Worm (Caenorhabditis elegans) whole organism, dauer: ENCODE results near the gene F21C10.4.

Source experiments
- unc-62 ChIP-seq: sonication (generic microtip); optimal IDR thresholded peaks from 2 replicates; lab custom pipeline; 2017; ENCODE audit warnings: missing biosample characterization, missing genetic modification reagents, missing genetic modification characterization

Gene F21C10.4

ce11 chrV:9168089-9168488 is 41.7 kb downstream of the F21C10.4 start, which contains the start of gene B0222.11:
B0222.11 (minus strand) TSS chrV:9168189.
- TF ChIP-seq unc-62: no peak

ce11 chrV:9172989-9173388 is 46.6 kb downstream of the F21C10.4 start, which contains the start of gene gad-3:
gad-3 (minus strand) TSS chrV:9173005.
- no peak for TF ChIP-seq unc-62

- no peak for TF ChIP-seq unc-62
Observed at ce11 chrV:9173789-9174188, 47.4 kb downstream of the F21C10.4 start, which contains the start of gene pqn-16. pqn-16 (plus strand) TSS chrV:9174089.

- TF ChIP-seq unc-62: no peak
Observed at ce11 chrV:9175218-9175837, 48.9 kb downstream of the F21C10.4 start, which contains the start of gene spas-1. spas-1 (plus strand) TSS chrV:9175789.
